Fruit fly (Drosophila melanogaster) S2 (cell line): Measurements from ENCODE around the gene SCaMC.

Experiments used
- CG8478 ChIP-seq: fragments of >200 bp; optimal IDR thresholded peaks from 2 replicates; lab custom pipeline; 2018
- CTCF ChIP-seq, 2 experiments: fragments of >200 bp; optimal IDR thresholded peaks; 2 replicates each; lab custom pipeline; 2018

DNA sequence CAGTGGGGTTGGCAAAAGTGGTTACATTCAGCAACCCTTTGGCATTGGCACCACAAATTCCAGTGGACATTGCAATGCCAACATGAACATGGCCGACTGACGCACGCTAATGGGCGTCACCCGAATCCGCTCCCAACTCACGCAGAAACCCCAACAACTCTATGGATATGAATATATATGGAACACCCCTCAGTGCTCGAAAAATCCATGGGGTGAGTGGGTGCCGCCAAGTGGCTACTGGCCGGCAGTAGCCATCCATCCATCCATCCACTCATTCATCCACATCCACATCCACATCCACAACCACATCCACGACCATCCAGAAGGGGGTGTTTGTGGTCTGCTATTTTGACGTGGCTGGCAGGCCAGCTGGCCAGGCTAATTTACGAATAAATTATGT lies 32.4 kb upstream of the SCaMC start:
- TF ChIP-seq CTCF (optimal IDR thresholded peaks at IDR 0.05; lab: Kevin White, UChicago) (no peak), CG8478 (no peak)
